Fruit fly (Drosophila melanogaster) whole organism, pupa: ENCODE results near the gene CG3982.

ENCODE experiments used
- CG4496 ChIP-seq: fragments of 200-800 bp; sonication (Bioruptor generic); IDR thresholded peaks from 3 replicates; pipeline ENCODE4 v1.3.6; 2022; ENCODE audit warnings: missing biosample characterization, missing genetic modification characterization
- EcR ChIP-seq: fragments of 200-800 bp; sonication (Bioruptor generic); optimal IDR thresholded peaks from 3 replicates; lab custom pipeline; 2019; ENCODE audit warnings: missing biosample characterization, missing genetic modification characterization, mild to moderate bottlenecking, moderate library complexity, missing genetic modification reagents
- Ets98B ChIP-seq: fragments of 200-800 bp; sonication (Bioruptor generic); IDR thresholded peaks from 2 replicates; pipeline ENCODE4 v1.3.6; 2022; ENCODE audit warnings: missing biosample characterization, missing genetic modification characterization

- TF ChIP-seq EcR (GFP tag; lab: Kevin White, UChicago) (no peak), CG4496 (GFP tag; lab: Robert Waterston, UW) (no peak), Ets98B (GFP tag; lab: Robert Waterston, UW) (no peak)
Measured at dm6 chr3L:9431848-9432623, 14.8 kb upstream of the CG3982 start.
